Worm (Caenorhabditis elegans) whole organism, mixed stage, embryonic: ENCODE measurements around the gene W06D11.1.

Source experiments
- elt-1 ChIP-seq: sonication (generic microtip); optimal IDR thresholded peaks from 2 replicates; lab custom pipeline; 2017; ENCODE audit warnings: missing genetic modification characterization, mild to moderate bottlenecking, missing compliant biosample characterization, antibody characterized with exemption, moderate library complexity, borderline replicate concordance; ENCODE audit not compliant: insufficient read depth
- elt-3 ChIP-seq: fragments of 150-350 bp; optimal IDR thresholded peaks from 2 replicates; lab custom pipeline; 2014; ENCODE audit warnings: missing biosample characterization, missing genetic modification characterization
- mep-1 ChIP-seq: fragments of 150-350 bp; optimal IDR thresholded peaks from 2 replicates; lab custom pipeline; 2017; ENCODE audit warnings: missing biosample characterization, missing genetic modification reagents, missing genetic modification characterization, inconsistent platforms
- nhr-2 ChIP-seq: fragments of 150-350 bp; optimal IDR thresholded peaks from 2 replicates; lab custom pipeline; 2014; ENCODE audit warnings: missing biosample characterization, missing genetic modification characterization
- nhr-237 ChIP-seq: fragments of 150-350 bp; optimal IDR thresholded peaks from 2 replicates; lab custom pipeline; 2014; ENCODE audit warnings: missing biosample characterization, missing genetic modification characterization
- nhr-28 ChIP-seq: fragments of 150-350 bp; optimal IDR thresholded peaks from 2 replicates; lab custom pipeline; 2014; ENCODE audit warnings: missing biosample characterization, missing genetic modification characterization
- pha-4 ChIP-seq: fragments of 150-350 bp; optimal IDR thresholded peaks from 2 replicates; lab custom pipeline; 2018; ENCODE audit warnings: missing biosample characterization, missing genetic modification reagents, missing genetic modification characterization
- snpc-4 ChIP-seq: fragments of 150-350 bp; optimal IDR thresholded peaks from 2 replicates; lab custom pipeline; 2014; ENCODE audit warnings: missing biosample characterization, missing genetic modification characterization
- ztf-11 ChIP-seq: fragments of 150-350 bp; optimal IDR thresholded peaks from 2 replicates; lab custom pipeline; 2014; ENCODE audit warnings: missing biosample characterization, missing genetic modification characterization

DNA sequence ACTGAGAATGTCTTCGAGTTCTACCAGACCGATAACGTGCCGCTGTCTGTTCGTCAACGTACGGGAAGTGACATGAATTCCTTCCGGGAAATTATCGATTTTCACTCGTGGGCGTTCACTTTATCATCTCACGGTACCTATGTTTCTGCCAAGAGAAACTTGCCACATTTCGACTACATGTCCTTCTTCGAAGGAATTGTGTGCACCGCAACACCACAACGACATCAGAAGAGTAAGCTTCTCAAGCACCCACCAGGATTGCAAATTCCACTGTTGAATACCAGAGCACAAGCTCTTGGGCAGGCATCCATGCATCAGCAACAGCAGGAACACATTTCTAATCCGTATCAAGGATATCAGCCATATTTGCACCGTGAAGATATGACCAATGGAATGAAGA is 10.2 kb upstream of the W06D11.1 start:
- TF ChIP-seq nhr-28 (tag; lab: Kevin White, UChicago) (no peak), mep-1 (no peak), nhr-237 (tag; lab: Kevin White, UChicago) (no peak), elt-3 (no peak), snpc-4 (tag; lab: Kevin White, UChicago) (no peak), ztf-11 (tag; lab: Kevin White, UChicago) (no peak), elt-1 (tag; lab: Kevin White, UChicago) (no peak), pha-4 (tag; lab: Kevin White, UChicago) (no peak), nhr-2 (no peak)
